Fruit fly (Drosophila melanogaster) whole organism, embryonic: ENCODE data around the gene Atg12.

Source experiments
- Aef1 ChIP-seq: fragments of 200-800 bp; sonication (Bioruptor generic); IDR thresholded peaks from 3 replicates; pipeline ENCODE4 v1.3.6; 2022; ENCODE audit warnings: missing biosample characterization, missing genetic modification characterization
- Antp ChIP-seq: fragments of 200-800 bp; sonication (Bioruptor generic); optimal IDR thresholded peaks from 3 replicates; lab custom pipeline; 2016; ENCODE audit warnings: missing biosample characterization, missing genetic modification characterization
- CG10274 ChIP-seq: fragments of 200-800 bp; sonication (Bioruptor generic); optimal IDR thresholded peaks from 3 replicates; lab custom pipeline; 2017; ENCODE audit warnings: missing biosample characterization, mild to moderate bottlenecking, missing genetic modification characterization
- CG10543 ChIP-seq: fragments of 200-800 bp; sonication (Bioruptor generic); optimal IDR thresholded peaks from 3 replicates; lab custom pipeline; 2017; ENCODE audit warnings: missing biosample characterization, mild to moderate bottlenecking, missing genetic modification characterization, moderate library complexity
- CG11247 ChIP-seq: fragments of 200-800 bp; sonication (Bioruptor generic); IDR thresholded peaks from 2 replicates; pipeline ENCODE4 v1.3.6; 2022; ENCODE audit warnings: missing biosample characterization, missing genetic modification characterization
- CG11398 ChIP-seq: fragments of 200-800 bp; sonication (Bioruptor generic); optimal IDR thresholded peaks from 2 replicates; lab custom pipeline; 2016; ENCODE audit warnings: missing biosample characterization, missing genetic modification characterization
- CG12219 ChIP-seq: fragments of 200-800 bp; sonication (Bioruptor generic); optimal IDR thresholded peaks from 3 replicates; lab custom pipeline; 2018; ENCODE audit warnings: missing biosample characterization, mild to moderate bottlenecking, missing genetic modification characterization
- CG13123 ChIP-seq: fragments of 200-800 bp; sonication (Bioruptor generic); optimal IDR thresholded peaks from 2 replicates; lab custom pipeline; 2016; ENCODE audit warnings: missing biosample characterization, missing genetic modification characterization
- CG15269 ChIP-seq: fragments of 200-800 bp; sonication (Bioruptor generic); optimal IDR thresholded peaks from 2 replicates; lab custom pipeline; 2018; ENCODE audit warnings: missing biosample characterization, mild to moderate bottlenecking, missing genetic modification characterization, moderate library complexity
- CG15479 ChIP-seq: fragments of 200-800 bp; sonication (Bioruptor generic); optimal IDR thresholded peaks from 3 replicates; lab custom pipeline; 2019; ENCODE audit warnings: missing biosample characterization, mild to moderate bottlenecking, missing genetic modification characterization, moderate library complexity
- CG17829 ChIP-seq: fragments of 200-800 bp; optimal IDR thresholded peaks from 2 replicates; lab custom pipeline; 2019; ENCODE audit warnings: missing biosample characterization, mild to moderate bottlenecking, missing genetic modification characterization, moderate library complexity
- CG17912 ChIP-seq: fragments of 200-800 bp; sonication (Bioruptor generic); optimal IDR thresholded peaks from 2 replicates; lab custom pipeline; 2018; ENCODE audit warnings: missing biosample characterization, mild to moderate bottlenecking, missing genetic modification characterization
- CG31224 ChIP-seq: fragments of 200-800 bp; sonication (Bioruptor generic); IDR thresholded peaks from 2 replicates; pipeline ENCODE4 v1.3.6; 2022; ENCODE audit warnings: missing biosample characterization, missing genetic modification characterization
- CG3726 ChIP-seq: fragments of 200-800 bp; sonication (Bioruptor generic); IDR thresholded peaks from 3 replicates; pipeline ENCODE4, ENCODE4 v1.3.6; 2022; ENCODE audit warnings: missing biosample characterization, missing genetic modification characterization
- CG6791 ChIP-seq: fragments of 200-800 bp; sonication (Bioruptor generic); IDR thresholded peaks from 3 replicates; pipeline ENCODE4 v1.3.6; 2022; ENCODE audit warnings: missing biosample characterization, missing genetic modification characterization; ENCODE audit not compliant: partially characterized antibody
- CG7745 ChIP-seq: fragments of 200-800 bp; sonication (Bioruptor generic); optimal IDR thresholded peaks from 2 replicates; lab custom pipeline; 2018; ENCODE audit warnings: missing biosample characterization, mild to moderate bottlenecking, missing genetic modification characterization, moderate library complexity
- CG9817 ChIP-seq: fragments of 200-800 bp; sonication (Bioruptor generic); optimal IDR thresholded peaks from 2 replicates; lab custom pipeline; 2018; ENCODE audit warnings: missing biosample characterization, mild to moderate bottlenecking, missing genetic modification characterization, moderate library complexity
- Camta ChIP-seq: fragments of 200-800 bp; sonication (Bioruptor generic); optimal IDR thresholded peaks from 2 replicates; lab custom pipeline; 2016; ENCODE audit warnings: missing biosample characterization, missing genetic modification characterization
- CoRest ChIP-seq: fragments of 200-800 bp; sonication (Bioruptor generic); optimal IDR thresholded peaks from 3 replicates; lab custom pipeline; 2018; ENCODE audit warnings: missing biosample characterization, mild to moderate bottlenecking, missing genetic modification characterization, moderate library complexity
- Dll ChIP-seq: fragments of 200-800 bp; sonication (Bioruptor generic); IDR thresholded peaks from 4 replicates; pipeline ENCODE4 v1.3.6; 2022; ENCODE audit warnings: missing biosample characterization, missing genetic modification characterization; ENCODE audit not compliant: partially characterized antibody
- ERR ChIP-seq: fragments of 200-800 bp; sonication (Bioruptor generic); optimal IDR thresholded peaks from 2 replicates; lab custom pipeline; 2016; ENCODE audit warnings: missing biosample characterization, missing genetic modification characterization
- Eip74EF ChIP-seq, 2 experiments: fragments of 200-800 bp in 1 of 2; fragments of >200 bp in 1 of 2; sonication (Bioruptor generic) in 1 of 2; optimal IDR thresholded peaks; 2 replicates each; lab custom pipeline; 2017 to 2019; ENCODE audit warnings: missing biosample characterization in 2 of 2, missing genetic modification characterization in 2 of 2, mild to moderate bottlenecking in 1 of 2, moderate library complexity in 1 of 2
- Elba2 ChIP-seq: fragments of 200-800 bp; sonication (Bioruptor generic); optimal IDR thresholded peaks from 3 replicates; lab custom pipeline; 2016; ENCODE audit warnings: missing biosample characterization, missing genetic modification characterization
- H2.0 ChIP-seq: fragments of 200-800 bp; sonication (Bioruptor generic); IDR thresholded peaks from 2 replicates; pipeline ENCODE4 v1.3.6; 2022; ENCODE audit warnings: missing biosample characterization, missing genetic modification characterization
- HLH3B ChIP-seq: fragments of 200-800 bp; sonication (Bioruptor generic); IDR thresholded peaks from 2 replicates; pipeline ENCODE4 v1.3.6; 2022; ENCODE audit warnings: missing biosample characterization, missing genetic modification characterization
- Lpt ChIP-seq: fragments of >200 bp; optimal IDR thresholded peaks from 2 replicates; lab custom pipeline; 2018; ENCODE audit warnings: missing biosample characterization, missing genetic modification characterization
- MESR4 ChIP-seq: fragments of 200-800 bp; sonication (Bioruptor generic); optimal IDR thresholded peaks from 2 replicates; lab custom pipeline; 2018; ENCODE audit warnings: missing biosample characterization, mild to moderate bottlenecking, missing genetic modification characterization, moderate library complexity
- Oaz ChIP-seq: fragments of 200-800 bp; sonication (Bioruptor generic); IDR thresholded peaks from 2 replicates; pipeline ENCODE4 v1.3.6; 2022; ENCODE audit warnings: missing biosample characterization, missing genetic modification characterization
- Spps ChIP-seq: fragments of 200-800 bp; sonication (Bioruptor generic); optimal IDR thresholded peaks from 2 replicates; lab custom pipeline; 2018; ENCODE audit warnings: missing biosample characterization, mild to moderate bottlenecking, missing genetic modification characterization
- btn ChIP-seq: fragments of 200-800 bp; sonication (Bioruptor generic); optimal IDR thresholded peaks from 2 replicates; lab custom pipeline; 2016; ENCODE audit warnings: missing biosample characterization, missing genetic modification characterization
- cato ChIP-seq: fragments of 200-800 bp; sonication (Bioruptor generic); optimal IDR thresholded peaks from 2 replicates; lab custom pipeline; 2016; ENCODE audit warnings: missing biosample characterization, missing genetic modification characterization, borderline replicate concordance
- crc ChIP-seq: fragments of 200-800 bp; sonication (Bioruptor generic); optimal IDR thresholded peaks from 2 replicates; lab custom pipeline; 2016; ENCODE audit warnings: missing biosample characterization, missing genetic modification characterization
- crp ChIP-seq, 2 experiments: fragments of 200-800 bp; sonication (Bioruptor generic); optimal IDR thresholded peaks; 2 replicates in 1 of 2; 3 replicates in 1 of 2; lab custom pipeline; 2017; ENCODE audit warnings: missing biosample characterization in 2 of 2, missing genetic modification characterization in 2 of 2, mild to moderate bottlenecking in 1 of 2, moderate library complexity in 1 of 2
- cwo ChIP-seq: fragments of 200-800 bp; sonication (Bioruptor generic); optimal IDR thresholded peaks from 3 replicates; lab custom pipeline; 2017; ENCODE audit warnings: missing biosample characterization, missing genetic modification characterization, mild to moderate bottlenecking, moderate library complexity, missing genetic modification reagents
- dan ChIP-seq: fragments of 200-800 bp; sonication (Bioruptor generic); IDR thresholded peaks from 2 replicates; pipeline ENCODE4 v1.3.6; 2022; ENCODE audit warnings: missing biosample characterization, missing genetic modification characterization
- dimm ChIP-seq: fragments of 200-800 bp; sonication (Bioruptor generic); IDR thresholded peaks from 2 replicates; pipeline ENCODE4 v1.3.6; 2022; ENCODE audit warnings: missing biosample characterization, missing genetic modification characterization
- emc ChIP-seq: fragments of 200-800 bp; sonication (Bioruptor generic); optimal IDR thresholded peaks from 2 replicates; lab custom pipeline; 2016; ENCODE audit warnings: missing biosample characterization, missing genetic modification characterization
- fd64A ChIP-seq: fragments of 200-800 bp; sonication (Bioruptor generic); optimal IDR thresholded peaks from 3 replicates; lab custom pipeline; 2018; ENCODE audit warnings: missing biosample characterization, mild to moderate bottlenecking, missing genetic modification characterization
- gsb ChIP-seq: fragments of 200-800 bp; sonication (Bioruptor generic); IDR thresholded peaks from 2 replicates; pipeline ENCODE4 v1.3.6; 2022; ENCODE audit warnings: missing biosample characterization, missing genetic modification characterization
- h ChIP-seq: fragments of >200 bp; optimal IDR thresholded peaks from 2 replicates; lab custom pipeline; 2017
- ham ChIP-seq: fragments of 200-800 bp; sonication (Bioruptor generic); IDR thresholded peaks from 2 replicates; pipeline ENCODE4 v1.3.6; 2022; ENCODE audit warnings: missing biosample characterization, missing genetic modification characterization
- ind ChIP-seq: fragments of 200-800 bp; sonication (Bioruptor generic); optimal IDR thresholded peaks from 3 replicates; lab custom pipeline; 2016; ENCODE audit warnings: missing biosample characterization, missing genetic modification characterization
- lilli ChIP-seq: fragments of 200-800 bp; sonication (Bioruptor generic); optimal IDR thresholded peaks from 3 replicates; lab custom pipeline; 2016; ENCODE audit warnings: missing biosample characterization, missing genetic modification characterization
- mirr ChIP-seq: fragments of 200-800 bp; sonication (Bioruptor generic); optimal IDR thresholded peaks from 3 replicates; lab custom pipeline; 2018; ENCODE audit warnings: missing biosample characterization, mild to moderate bottlenecking, missing genetic modification characterization
- pita ChIP-seq: fragments of 200-800 bp; sonication (Bioruptor generic); optimal IDR thresholded peaks from 2 replicates; lab custom pipeline; 2017; ENCODE audit warnings: missing biosample characterization, mild to moderate bottlenecking, missing genetic modification characterization
- psq ChIP-seq: fragments of 200-800 bp; sonication (Bioruptor generic); optimal IDR thresholded peaks from 2 replicates; lab custom pipeline; 2017; ENCODE audit warnings: missing biosample characterization, missing genetic modification characterization
- salm ChIP-seq: fragments of 200-800 bp; sonication (Bioruptor generic); optimal IDR thresholded peaks from 2 replicates; lab custom pipeline; 2018; ENCODE audit warnings: missing biosample characterization, mild to moderate bottlenecking, missing genetic modification characterization
- shn ChIP-seq: fragments of 200-800 bp; sonication (Bioruptor generic); optimal IDR thresholded peaks from 3 replicates; lab custom pipeline; 2016; ENCODE audit warnings: missing biosample characterization, missing genetic modification characterization
- sob ChIP-seq: fragments of 200-800 bp; sonication (Bioruptor generic); IDR thresholded peaks from 2 replicates; pipeline ENCODE4 v1.3.6; 2022; ENCODE audit warnings: missing biosample characterization, missing genetic modification characterization
- tin ChIP-seq: fragments of 200-800 bp; sonication (Bioruptor generic); optimal IDR thresholded peaks from 3 replicates; lab custom pipeline; 2016; ENCODE audit warnings: missing biosample characterization, missing genetic modification characterization
- tx ChIP-seq: fragments of 200-800 bp; sonication (Bioruptor generic); optimal IDR thresholded peaks from 2 replicates; lab custom pipeline; 2016; ENCODE audit warnings: missing biosample characterization, missing genetic modification characterization
- wek ChIP-seq: fragments of 200-800 bp; sonication (Bioruptor generic); optimal IDR thresholded peaks from 3 replicates; lab custom pipeline; 2018; ENCODE audit warnings: missing biosample characterization, mild to moderate bottlenecking, missing genetic modification characterization, moderate library complexity

The Atg12 gene

dm6 chr3L:12124138-12124583, 12.6 kb upstream of the Atg12 start (continued):
- peak; percentile 60 for TF ChIP-seq MESR4 (GFP tag; lab: Kevin White, UChicago)
- peak; percentile 91 for TF ChIP-seq cwo (GFP tag; lab: Kevin White, UChicago)
- TF ChIP-seq wek (GFP tag; lab: Kevin White, UChicago) = peak; percentile 60
- no peak for TF ChIP-seq ERR (GFP tag; lab: Kevin White, UChicago)
- peak; percentile 76 for TF ChIP-seq CG17912 (GFP tag; lab: Kevin White, UChicago)
- no peak for TF ChIP-seq h (lab: Kevin White, UChicago)
- no peak for TF ChIP-seq gsb (GFP tag; lab: Robert Waterston, UW)
- TF ChIP-seq CG6791 = no peak
- TF ChIP-seq CG15269 (tag; lab: Kevin White, UChicago) = no peak
- no peak for TF ChIP-seq dimm (GFP tag; lab: Robert Waterston, UW)
- no peak for TF ChIP-seq shn (GFP tag; lab: Kevin White, UChicago)
- TF ChIP-seq Lpt (GFP tag; lab: Kevin White, UChicago) = no peak
- TF ChIP-seq Oaz = no peak
- TF ChIP-seq tin (GFP tag; lab: Kevin White, UChicago) = no peak
- peak; percentile 41; the same call in 1 of the 2 replicates for TF ChIP-seq sob (GFP tag; lab: Robert Waterston, UW)
- no peak for TF ChIP-seq CG7745 (tag; lab: Kevin White, UChicago)
- peak; percentile 43 for TF ChIP-seq salm (tag; lab: Kevin White, UChicago)
- no peak for TF ChIP-seq CG11398 (GFP tag; lab: Kevin White, UChicago)
- TF ChIP-seq crc (GFP tag; lab: Kevin White, UChicago) = no peak
- TF ChIP-seq psq = no peak
- TF ChIP-seq fd64A (GFP tag; lab: Kevin White, UChicago) = no peak
- TF ChIP-seq Spps (tag; lab: Kevin White, UChicago) = no peak
- no peak for TF ChIP-seq CG31224 (GFP tag; lab: Robert Waterston, UW)
- peak; percentile 91 for TF ChIP-seq mirr
- TF ChIP-seq CoRest (tag; lab: Kevin White, UChicago) = peak; percentile 57
- TF ChIP-seq lilli (GFP tag; lab: Kevin White, UChicago) = no peak
- no peak for TF ChIP-seq HLH3B (GFP tag; lab: Robert Waterston, UW)
- no peak for TF ChIP-seq Camta (GFP tag; lab: Kevin White, UChicago)
- peak; percentile 95 for TF ChIP-seq Elba2 (GFP tag; lab: Kevin White, UChicago)
- no peak for TF ChIP-seq emc (GFP tag; lab: Kevin White, UChicago)
- TF ChIP-seq H2.0 = no peak
- TF ChIP-seq cato = no peak
- no peak for TF ChIP-seq CG10274 (GFP tag; lab: Kevin White, UChicago)
- TF ChIP-seq Aef1 (GFP tag; lab: Robert Waterston, UW) = no peak
- no peak for TF ChIP-seq tx
- no peak for TF ChIP-seq btn (GFP tag; lab: Kevin White, UChicago)
- TF ChIP-seq CG3726 (GFP tag; lab: Robert Waterston, UW) = no peak
- no peak for TF ChIP-seq Dll (GFP tag; lab: Robert Waterston, UW)
- TF ChIP-seq CG13123 (GFP tag; lab: Kevin White, UChicago) = no peak
- no peak for TF ChIP-seq Antp (GFP tag; lab: Kevin White, UChicago)
- TF ChIP-seq pita (GFP tag; lab: Kevin White, UChicago) = no peak
- no peak for TF ChIP-seq CG11247
- TF ChIP-seq dan (GFP tag; lab: Robert Waterston, UW) = no peak
- no peak for TF ChIP-seq ham (GFP tag; lab: Robert Waterston, UW)
- TF ChIP-seq CG12219 (GFP tag; lab: Kevin White, UChicago) = peak; percentile 55
- TF ChIP-seq crp (GFP tag; optimal IDR thresholded peaks at IDR 0.05; lab: Kevin White, UChicago) = no peak
- TF ChIP-seq CG10543 (GFP tag; lab: Kevin White, UChicago) = peak; percentile 93
- TF ChIP-seq CG15479 (GFP tag; lab: Kevin White, UChicago) = peak; percentile 71
- no peak for TF ChIP-seq ind (GFP tag; lab: Kevin White, UChicago)
- no peak for TF ChIP-seq Eip74EF (GFP tag; optimal IDR thresholded peaks at IDR 0.05; lab: Kevin White, UChicago)
- TF ChIP-seq CG17829 (tag; lab: Kevin White, UChicago) = peak; percentile 40
- TF ChIP-seq CG9817 (tag; lab: Kevin White, UChicago) = peak; percentile 23
